Fruit fly (Drosophila melanogaster): ENCODE data around the gene Zpr1.
A peak's percentile ranks its signal among the peaks of the same experiment; 100 is the strongest.

Gene Zpr1

dm6 chrX:9118961-9119633 lies 42.8 kb downstream of the Zpr1 start:
- 0 out of 3 replicates have a peak, but pooled peaks have one; percentile 38 for TF ChIP-seq CG4496 (GFP tag; IDR thresholded peaks at IDR 0.05)
- no peak for TF ChIP-seq CG9948 (tag; optimal IDR thresholded peaks at IDR 0.05)
- no peak for TF ChIP-seq CG32121 (GFP tag; IDR thresholded peaks at IDR 0.05)
- TF ChIP-seq CG12605 (GFP tag; IDR thresholded peaks at IDR 0.05) = no peak
- TF ChIP-seq D1 (tag; optimal IDR thresholded peaks at IDR 0.05) = no peak
- no peak for TF ChIP-seq CG13204 (GFP tag; optimal IDR thresholded peaks at IDR 0.05)
- peak; percentile 18 for TF ChIP-seq CG17806 (tag; optimal IDR thresholded peaks at IDR 0.05)
- TF ChIP-seq gl (tag; optimal IDR thresholded peaks at IDR 0.05) = no peak
- TF ChIP-seq CG15710 (tag; optimal IDR thresholded peaks at IDR 0.05) = no peak
- peak; percentile 46; the same call in 1 of the 3 replicates for TF ChIP-seq fd96Ca (GFP tag; IDR thresholded peaks at IDR 0.05)
- TF ChIP-seq CG8159 (tag; optimal IDR thresholded peaks at IDR 0.05) = peak; percentile 47
- TF ChIP-seq Ets98B (GFP tag; IDR thresholded peaks at IDR 0.05) = no peak
- no peak for TF ChIP-seq CG10348 (GFP tag; IDR thresholded peaks at IDR 0.05)
- TF ChIP-seq CG8301 (tag; optimal IDR thresholded peaks at IDR 0.05) = peak; percentile 45
- no peak for TF ChIP-seq Pif1A (GFP tag; optimal IDR thresholded peaks at IDR 0.05)
- TF ChIP-seq Snoo (tag; optimal IDR thresholded peaks at IDR 0.05) = no peak
- no peak for TF ChIP-seq rn (GFP tag; IDR thresholded peaks at IDR 0.05)
- TF ChIP-seq CG14655 (GFP tag; optimal IDR thresholded peaks at IDR 0.05) = peak; percentile 63

- TF ChIP-seq CG17806 (tag; optimal IDR thresholded peaks at IDR 0.05) (no peak), CG13204 (GFP tag; optimal IDR thresholded peaks at IDR 0.05) (no peak), CG15710 (tag; optimal IDR thresholded peaks at IDR 0.05) (no peak), CG14655 (GFP tag; optimal IDR thresholded peaks at IDR 0.05) (no peak), Pif1A (GFP tag; optimal IDR thresholded peaks at IDR 0.05) (no peak), CG8159 (tag; optimal IDR thresholded peaks at IDR 0.05) (no peak), Ets98B (GFP tag; IDR thresholded peaks at IDR 0.05) (no peak), D1 (tag; optimal IDR thresholded peaks at IDR 0.05) (no peak), Pif1B (GFP tag; optimal IDR thresholded peaks at IDR 0.05) (no peak), EcR (GFP tag; optimal IDR thresholded peaks at IDR 0.05) (no peak), CG9948 (tag; optimal IDR thresholded peaks at IDR 0.05) (no peak), CG32121 (GFP tag; IDR thresholded peaks at IDR 0.05) (no peak), CG10348 (GFP tag; IDR thresholded peaks at IDR 0.05) (no peak), CG34367 (tag; optimal IDR thresholded peaks at IDR 0.05) (no peak), gl (tag; optimal IDR thresholded peaks at IDR 0.05) (no peak)
Observed at dm6 chrX:9117831-9118230, 44.1 kb downstream of the Zpr1 start.

- TF ChIP-seq CG34367 (tag; optimal IDR thresholded peaks at IDR 0.05) (no peak), CG9948 (tag; optimal IDR thresholded peaks at IDR 0.05) (no peak), D1 (tag; optimal IDR thresholded peaks at IDR 0.05) (no peak), CG17806 (tag; optimal IDR thresholded peaks at IDR 0.05) (no peak), CG12605 (GFP tag; IDR thresholded peaks at IDR 0.05) (no peak), CG10348 (GFP tag; IDR thresholded peaks at IDR 0.05) (no peak), CG8301 (tag; optimal IDR thresholded peaks at IDR 0.05) (no peak)
Observed at dm6 chrX:9110155-9110909, 51.6 kb downstream of the Zpr1 start.

Data from whole organism, pupa.